Fruit fly (Drosophila melanogaster) whole organism, embryonic: ENCODE measurements around the gene lilli.

ENCODE experiments used
- B-H2 ChIP-seq: fragments of 200-800 bp; sonication (Bioruptor generic); optimal IDR thresholded peaks from 2 replicates; lab custom pipeline; 2018; ENCODE audit warnings: missing biosample characterization, mild to moderate bottlenecking, missing genetic modification characterization
- Bdp1 ChIP-seq: fragments of 200-800 bp; sonication (Bioruptor generic); optimal IDR thresholded peaks from 3 replicates; lab custom pipeline; 2016; ENCODE audit warnings: missing biosample characterization, missing genetic modification characterization
- Blimp-1 ChIP-seq: fragments of 200-800 bp; sonication (Bioruptor generic); optimal IDR thresholded peaks from 3 replicates; lab custom pipeline; 2018; ENCODE audit warnings: missing biosample characterization, missing genetic modification characterization, mild to moderate bottlenecking, moderate library complexity, missing genetic modification reagents
- CG10321 ChIP-seq: fragments of 200-800 bp; sonication (Bioruptor generic); IDR thresholded peaks from 2 replicates; pipeline ENCODE4 v1.3.6; 2022; ENCODE audit warnings: missing biosample characterization, missing genetic modification characterization
- CG11093 ChIP-seq: fragments of 200-800 bp; sonication (Bioruptor generic); IDR thresholded peaks from 3 replicates; pipeline ENCODE4 v1.3.6; 2022; ENCODE audit warnings: missing biosample characterization, missing genetic modification characterization
- CG12071 ChIP-seq: fragments of 200-800 bp; sonication (Bioruptor generic); optimal IDR thresholded peaks from 3 replicates; lab custom pipeline; 2018; ENCODE audit warnings: missing biosample characterization, mild to moderate bottlenecking, missing genetic modification characterization
- CG12659 ChIP-seq: fragments of 200-800 bp; sonication (Bioruptor generic); optimal IDR thresholded peaks from 3 replicates; lab custom pipeline; 2017; ENCODE audit warnings: mild to moderate bottlenecking, missing biosample characterization, missing genetic modification reagents, missing genetic modification characterization
- CG1603 ChIP-seq: fragments of 200-800 bp; sonication (Bioruptor generic); optimal IDR thresholded peaks from 2 replicates; lab custom pipeline; 2019; ENCODE audit warnings: missing biosample characterization, mild to moderate bottlenecking, missing genetic modification characterization, moderate library complexity
- CG16813 ChIP-seq: fragments of 200-800 bp; sonication (Bioruptor generic); IDR thresholded peaks from 3 replicates; pipeline ENCODE4 v1.3.6; 2022; ENCODE audit warnings: missing biosample characterization, missing genetic modification characterization; ENCODE audit not compliant: partially characterized antibody
- CG17328 ChIP-seq: fragments of 200-800 bp; sonication (Bioruptor generic); IDR thresholded peaks from 2 replicates; pipeline ENCODE4 v1.3.6; 2022; ENCODE audit warnings: missing biosample characterization, missing genetic modification characterization
- CG31388 ChIP-seq: fragments of 200-800 bp; sonication (Bioruptor generic); optimal IDR thresholded peaks from 2 replicates; lab custom pipeline; 2016; ENCODE audit warnings: missing biosample characterization, missing genetic modification characterization
- CG3163 ChIP-seq: fragments of 200-800 bp; sonication (Bioruptor generic); optimal IDR thresholded peaks from 3 replicates; lab custom pipeline; 2016; ENCODE audit warnings: missing biosample characterization, missing genetic modification characterization
- CG34376 ChIP-seq: fragments of 200-800 bp; sonication (Bioruptor generic); optimal IDR thresholded peaks from 2 replicates; lab custom pipeline; 2018; ENCODE audit warnings: missing biosample characterization, mild to moderate bottlenecking, missing genetic modification characterization
- CG3838 ChIP-seq: fragments of 200-800 bp; sonication (Bioruptor generic); optimal IDR thresholded peaks from 3 replicates; lab custom pipeline; 2016; ENCODE audit warnings: missing biosample characterization, missing genetic modification characterization
- CG4282 ChIP-seq: fragments of 200-800 bp; sonication (Bioruptor generic); optimal IDR thresholded peaks from 2 replicates; lab custom pipeline; 2016; ENCODE audit warnings: missing biosample characterization, missing genetic modification characterization
- CG4328 ChIP-seq: fragments of 200-800 bp; sonication (Bioruptor generic); optimal IDR thresholded peaks from 3 replicates; lab custom pipeline; 2017; ENCODE audit warnings: missing biosample characterization, missing genetic modification reagents, missing genetic modification characterization
- CG4617 ChIP-seq: fragments of 200-800 bp; sonication (Bioruptor generic); optimal IDR thresholded peaks from 3 replicates; lab custom pipeline; 2016; ENCODE audit warnings: missing biosample characterization, missing genetic modification characterization, borderline replicate concordance
- CG5180 ChIP-seq: fragments of 200-800 bp; sonication (Bioruptor generic); optimal IDR thresholded peaks from 3 replicates; lab custom pipeline; 2017; ENCODE audit warnings: missing biosample characterization, missing genetic modification characterization, mild to moderate bottlenecking, moderate library complexity, missing genetic modification reagents
- CG7357 ChIP-seq: fragments of 200-800 bp; sonication (Bioruptor generic); IDR thresholded peaks from 3 replicates; pipeline ENCODE4 v1.3.6; 2022; ENCODE audit warnings: missing biosample characterization, missing genetic modification characterization
- CG7556 ChIP-seq: fragments of 200-800 bp; sonication (Bioruptor generic); optimal IDR thresholded peaks from 2 replicates; lab custom pipeline; 2017; ENCODE audit warnings: missing biosample characterization, mild to moderate bottlenecking, missing genetic modification characterization
- CG7987 ChIP-seq: fragments of 200-800 bp; sonication (Bioruptor generic); optimal IDR thresholded peaks from 2 replicates; lab custom pipeline; 2018; ENCODE audit warnings: missing biosample characterization, mild to moderate bottlenecking, missing genetic modification characterization, moderate library complexity
- Dbx ChIP-seq: fragments of 200-800 bp; sonication (Bioruptor generic); IDR thresholded peaks from 3 replicates; pipeline ENCODE4 v1.3.6; 2022; ENCODE audit warnings: missing biosample characterization, missing genetic modification characterization
- Dref ChIP-seq: fragments of 200-800 bp; sonication (Bioruptor generic); IDR thresholded peaks from 2 replicates; pipeline ENCODE4 v1.3.6; 2022; ENCODE audit warnings: missing biosample characterization, missing genetic modification characterization
- Gsc ChIP-seq: fragments of 200-800 bp; sonication (Bioruptor generic); IDR thresholded peaks from 2 replicates; pipeline ENCODE4 v1.3.6; 2022; ENCODE audit warnings: missing biosample characterization, missing genetic modification characterization
- HHEX ChIP-seq: fragments of 200-800 bp; sonication (Bioruptor generic); optimal IDR thresholded peaks from 3 replicates; lab custom pipeline; 2017; ENCODE audit warnings: missing biosample characterization, mild to moderate bottlenecking, missing genetic modification characterization, missing genetic modification reagents
- HLH3B ChIP-seq: fragments of 200-800 bp; sonication (Bioruptor generic); IDR thresholded peaks from 2 replicates; pipeline ENCODE4 v1.3.6; 2022; ENCODE audit warnings: missing biosample characterization, missing genetic modification characterization
- Mes4 ChIP-seq: fragments of 200-800 bp; sonication (Bioruptor generic); optimal IDR thresholded peaks from 2 replicates; lab custom pipeline; 2016; ENCODE audit warnings: missing biosample characterization, missing genetic modification characterization
- Rfx ChIP-seq: fragments of 200-800 bp; sonication (Bioruptor generic); IDR thresholded peaks from 2 replicates; pipeline ENCODE4 v1.3.6; 2022; ENCODE audit warnings: missing biosample characterization, missing genetic modification characterization
- Ssrp ChIP-seq: fragments of 200-800 bp; sonication (Bioruptor generic); optimal IDR thresholded peaks from 2 replicates; lab custom pipeline; 2018; ENCODE audit warnings: missing biosample characterization, mild to moderate bottlenecking, missing genetic modification characterization, moderate library complexity
- Stat92E ChIP-seq, 3 experiments: fragments of >200 bp in 2 of 3; fragments of 200-800 bp in 1 of 3; sonication (Bioruptor generic) in 1 of 3; optimal IDR thresholded peaks; 2 replicates each; lab custom pipeline; 2017 to 2019; ENCODE audit warnings: missing biosample characterization in 3 of 3, missing genetic modification characterization in 3 of 3, mild to moderate bottlenecking in 1 of 3, moderate library complexity in 1 of 3
- az2 ChIP-seq: fragments of 200-800 bp; sonication (Bioruptor generic); optimal IDR thresholded peaks from 3 replicates; lab custom pipeline; 2016; ENCODE audit warnings: missing biosample characterization, missing genetic modification characterization
- crol ChIP-seq: fragments of 200-800 bp; sonication (Bioruptor generic); IDR thresholded peaks from 2 replicates; pipeline ENCODE4 v1.3.6; 2022; ENCODE audit warnings: missing biosample characterization, missing genetic modification characterization
- crp ChIP-seq, 2 experiments: fragments of 200-800 bp; sonication (Bioruptor generic); optimal IDR thresholded peaks; 2 replicates in 1 of 2; 3 replicates in 1 of 2; lab custom pipeline; 2017; ENCODE audit warnings: missing biosample characterization in 2 of 2, missing genetic modification characterization in 2 of 2, mild to moderate bottlenecking in 1 of 2, moderate library complexity in 1 of 2
- cwo ChIP-seq: fragments of 200-800 bp; sonication (Bioruptor generic); optimal IDR thresholded peaks from 3 replicates; lab custom pipeline; 2017; ENCODE audit warnings: missing biosample characterization, missing genetic modification characterization, mild to moderate bottlenecking, moderate library complexity, missing genetic modification reagents
- emc ChIP-seq: fragments of 200-800 bp; sonication (Bioruptor generic); optimal IDR thresholded peaks from 2 replicates; lab custom pipeline; 2016; ENCODE audit warnings: missing biosample characterization, missing genetic modification characterization
- en ChIP-seq: fragments of 200-800 bp; sonication (Bioruptor generic); optimal IDR thresholded peaks from 2 replicates; lab custom pipeline; 2016; ENCODE audit warnings: missing biosample characterization, missing genetic modification characterization
- esg ChIP-seq: fragments of 200-800 bp; sonication (Bioruptor generic); conservative IDR thresholded peaks from 2 replicates; pipeline ENCODE4 v1.3.6; 2022; ENCODE audit warnings: missing biosample characterization, missing genetic modification characterization
- fru ChIP-seq: fragments of >200 bp; optimal IDR thresholded peaks from 2 replicates; lab custom pipeline; 2017
- gfzf ChIP-seq: fragments of 200-800 bp; sonication (Bioruptor generic); optimal IDR thresholded peaks from 2 replicates; lab custom pipeline; 2016; ENCODE audit warnings: missing biosample characterization, mild to moderate bottlenecking, missing genetic modification characterization, moderate library complexity
- grn ChIP-seq: fragments of 200-800 bp; sonication (Bioruptor generic); optimal IDR thresholded peaks from 3 replicates; lab custom pipeline; 2017; ENCODE audit warnings: missing biosample characterization, missing genetic modification characterization
- klu ChIP-seq: fragments of 200-800 bp; sonication (Bioruptor generic); IDR thresholded peaks from 2 replicates; pipeline ENCODE4 v1.3.6; 2022; ENCODE audit warnings: missing biosample characterization, missing genetic modification characterization
- mirr ChIP-seq: fragments of 200-800 bp; sonication (Bioruptor generic); optimal IDR thresholded peaks from 3 replicates; lab custom pipeline; 2018; ENCODE audit warnings: missing biosample characterization, mild to moderate bottlenecking, missing genetic modification characterization
- onecut ChIP-seq: fragments of 200-800 bp; sonication (Bioruptor generic); IDR thresholded peaks from 2 replicates; pipeline ENCODE4 v1.3.6; 2022; ENCODE audit warnings: missing biosample characterization, missing genetic modification characterization
- shn ChIP-seq: fragments of 200-800 bp; sonication (Bioruptor generic); optimal IDR thresholded peaks from 3 replicates; lab custom pipeline; 2016; ENCODE audit warnings: missing biosample characterization, missing genetic modification characterization
- slou ChIP-seq: fragments of 200-800 bp; sonication (Bioruptor generic); optimal IDR thresholded peaks from 3 replicates; lab custom pipeline; 2016; ENCODE audit warnings: missing biosample characterization, missing genetic modification characterization
- twi ChIP-seq: fragments of 200-800 bp; optimal IDR thresholded peaks from 2 replicates; lab custom pipeline; 2019; ENCODE audit warnings: missing biosample characterization, mild to moderate bottlenecking, missing genetic modification characterization, moderate library complexity
- wdn ChIP-seq: fragments of 200-800 bp; sonication (Bioruptor generic); IDR thresholded peaks from 2 replicates; pipeline ENCODE4 v1.3.6; 2022; ENCODE audit warnings: missing biosample characterization, missing genetic modification characterization
- zen ChIP-seq: fragments of 200-800 bp; sonication (Bioruptor generic); optimal IDR thresholded peaks from 3 replicates; lab custom pipeline; 2018; ENCODE audit warnings: missing biosample characterization, mild to moderate bottlenecking, missing genetic modification characterization, moderate library complexity
- zf30C ChIP-seq: fragments of 200-800 bp; sonication (Bioruptor generic); optimal IDR thresholded peaks from 3 replicates; lab custom pipeline; 2018; ENCODE audit warnings: missing biosample characterization, mild to moderate bottlenecking, missing genetic modification characterization

lilli gene

DNA sequence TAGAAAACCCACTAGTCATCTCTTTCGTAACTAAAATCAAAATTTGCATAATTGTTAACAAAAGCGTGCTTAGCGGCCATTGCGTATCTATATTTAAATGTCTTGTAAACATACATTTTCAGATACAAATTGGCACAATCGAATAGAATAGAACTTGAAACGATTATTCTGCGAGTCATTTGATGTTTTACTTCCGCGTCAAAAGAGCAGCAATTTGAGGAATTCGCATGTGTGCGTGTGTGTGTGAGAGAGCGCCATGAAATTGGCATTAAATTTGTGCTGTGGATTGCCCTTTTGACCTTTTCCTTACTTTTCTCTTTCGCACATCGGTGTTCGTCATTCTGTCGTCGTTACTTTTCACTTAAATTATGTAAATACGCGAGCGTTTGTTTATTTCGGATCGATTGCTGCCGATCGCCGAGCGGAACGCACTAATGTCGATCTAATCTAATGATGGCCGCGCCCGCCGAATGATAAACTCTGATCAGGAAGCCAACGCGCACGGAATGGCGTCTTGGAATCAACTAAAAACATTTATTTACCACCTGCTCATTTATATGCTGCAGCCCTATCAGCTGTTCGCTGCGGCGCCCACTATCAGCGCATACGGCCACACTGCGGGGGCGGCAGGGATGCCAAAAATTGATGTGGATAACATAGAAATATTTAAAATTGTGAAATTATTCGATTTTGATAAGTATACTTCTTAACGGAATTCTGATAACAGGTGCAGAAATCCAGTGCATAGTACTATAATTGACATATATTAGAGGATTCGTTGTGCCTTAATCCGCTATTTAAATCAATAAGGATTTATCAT lies 836 bp upstream of the lilli start (continued):
- TF ChIP-seq CG4328 (GFP tag; lab: Kevin White, UChicago) (peak; percentile 46), twi (tag; lab: Kevin White, UChicago) (peak; percentile 22), mirr (peak; percentile 60), emc (GFP tag; lab: Kevin White, UChicago) (peak; percentile 19), Dbx (GFP tag; lab: Robert Waterston, UW) (peak; percentile 69), en (GFP tag; lab: Kevin White, UChicago) (no peak), CG12659 (peak; percentile 84), Ssrp (tag; lab: Kevin White, UChicago) (no peak), CG12071 (GFP tag; lab: Kevin White, UChicago) (peak; percentile 65), Dref (GFP tag; lab: Robert Waterston, UW) (peak; percentile 56), Stat92E (GFP tag; optimal IDR thresholded peaks at IDR 0.05; lab: Kevin White, UChicago) (peak in 1 of 3 experiments; percentile 19), CG7556 (GFP tag; lab: Kevin White, UChicago) (peak; percentile 53), onecut (GFP tag; lab: Robert Waterston, UW) (peak; percentile 58), shn (GFP tag; lab: Kevin White, UChicago) (peak; percentile 35), CG4282 (GFP tag; lab: Kevin White, UChicago) (no peak), Bdp1 (peak; percentile 23), Gsc (GFP tag; lab: Robert Waterston, UW) (no peak), slou (GFP tag; lab: Kevin White, UChicago) (no peak), zen (tag; lab: Kevin White, UChicago) (no peak), az2 (GFP tag; lab: Kevin White, UChicago) (no peak), CG10321 (GFP tag; lab: Robert Waterston, UW) (no peak), CG31388 (GFP tag; lab: Kevin White, UChicago) (no peak), esg (peak; percentile 37; the same call in 1 of the 2 replicates), HHEX (GFP tag; lab: Kevin White, UChicago) (peak; percentile 58), CG3838 (GFP tag; lab: Kevin White, UChicago) (no peak), gfzf (GFP tag; lab: Kevin White, UChicago) (peak; percentile 66), CG7357 (GFP tag; lab: Robert Waterston, UW) (no peak), fru (lab: Kevin White, UChicago) (no peak), HLH3B (0 out of 2 replicates have a peak, but pooled peaks have one; percentile 10), Mes4 (GFP tag; lab: Kevin White, UChicago) (peak; percentile 45), B-H2 (GFP tag; lab: Kevin White, UChicago) (peak; percentile 87), CG17328 (GFP tag; lab: Robert Waterston, UW) (peak; percentile 28; the same call in 1 of the 2 replicates), CG34376 (GFP tag; lab: Kevin White, UChicago) (peak; percentile 89), CG11093 (no peak), Blimp-1 (GFP tag; lab: Kevin White, UChicago) (no peak), CG4617 (GFP tag; lab: Kevin White, UChicago) (no peak), grn (GFP tag; lab: Kevin White, UChicago) (no peak), crp (GFP tag; optimal IDR thresholded peaks at IDR 0.05; lab: Kevin White, UChicago) (peak; percentile 91 to 99), crol (GFP tag; lab: Robert Waterston, UW) (peak; percentile 48; the same call in 1 of the 2 replicates), cwo (no peak), CG7987 (peak; percentile 83), CG3163 (peak; percentile 8), klu (peak; percentile 77), CG16813 (peak; percentile 18; the same call in 2 of the 3 replicates), Rfx (GFP tag; lab: Robert Waterston, UW) (peak; percentile 79), CG5180 (GFP tag; lab: Kevin White, UChicago) (no peak), wdn (GFP tag; lab: Robert Waterston, UW) (no peak), zf30C (GFP tag; lab: Kevin White, UChicago) (no peak), CG1603 (peak; percentile 89)
